Fruit fly (Drosophila melanogaster) whole organism, prepupa: ENCODE data around the gene Cad88C.
A peak's percentile ranks its signal among the peaks of the same experiment; 100 is the strongest.

ENCODE experiments used
- Blimp-1 ChIP-seq: fragments of 200-800 bp; sonication (Bioruptor generic); optimal IDR thresholded peaks from 3 replicates; lab custom pipeline; 2017; ENCODE audit warnings: missing biosample characterization, missing genetic modification characterization, mild to moderate bottlenecking, moderate library complexity, missing genetic modification reagents
- CG10631 ChIP-seq: fragments of 200-800 bp; sonication (Bioruptor generic); optimal IDR thresholded peaks from 2 replicates; lab custom pipeline; 2016; ENCODE audit warnings: missing biosample characterization, missing genetic modification characterization
- CG10669 ChIP-seq: fragments of 200-800 bp; sonication (Bioruptor generic); optimal IDR thresholded peaks from 3 replicates; lab custom pipeline; 2018; ENCODE audit warnings: missing biosample characterization, mild to moderate bottlenecking, missing genetic modification characterization, moderate library complexity
- CG11294 ChIP-seq: fragments of 200-800 bp; sonication (Bioruptor generic); IDR thresholded peaks from 2 replicates; pipeline ENCODE4 v1.3.6; 2022; ENCODE audit warnings: missing biosample characterization, missing genetic modification characterization
- CG11762 ChIP-seq: fragments of 200-800 bp; sonication (Bioruptor generic); optimal IDR thresholded peaks from 3 replicates; lab custom pipeline; 2016; ENCODE audit warnings: missing biosample characterization, missing genetic modification characterization; ENCODE audit not compliant: insufficient read depth
- CG11902 ChIP-seq: fragments of 200-800 bp; sonication (Bioruptor generic); optimal IDR thresholded peaks from 3 replicates; lab custom pipeline; 2016; ENCODE audit warnings: missing biosample characterization, missing genetic modification characterization
- CG15336 ChIP-seq: fragments of 200-800 bp; sonication (Bioruptor generic); IDR thresholded peaks from 2 replicates; pipeline ENCODE4 v1.3.6; 2022; ENCODE audit warnings: missing biosample characterization, missing genetic modification characterization
- CG16779 ChIP-seq: fragments of 200-800 bp; sonication (Bioruptor generic); optimal IDR thresholded peaks from 3 replicates; lab custom pipeline; 2017; ENCODE audit warnings: missing biosample characterization, mild to moderate bottlenecking, missing genetic modification characterization
- CG3032 ChIP-seq: fragments of 200-800 bp; optimal IDR thresholded peaks from 2 replicates; lab custom pipeline; 2019; ENCODE audit warnings: missing biosample characterization, mild to moderate bottlenecking, missing genetic modification characterization, moderate library complexity
- CG31627 ChIP-seq: fragments of 200-800 bp; sonication (Bioruptor generic); optimal IDR thresholded peaks from 3 replicates; lab custom pipeline; 2016; ENCODE audit warnings: missing biosample characterization, missing genetic modification characterization
- CG32006 ChIP-seq: fragments of 200-800 bp; sonication (Bioruptor generic); optimal IDR thresholded peaks from 3 replicates; lab custom pipeline; 2017; ENCODE audit warnings: missing biosample characterization, mild to moderate bottlenecking, missing genetic modification characterization
- CG34406 ChIP-seq: fragments of 200-800 bp; sonication (Bioruptor generic); optimal IDR thresholded peaks from 3 replicates; lab custom pipeline; 2016; ENCODE audit warnings: missing biosample characterization, missing genetic modification characterization
- CG3919 ChIP-seq: fragments of 200-800 bp; sonication (Bioruptor generic); optimal IDR thresholded peaks from 3 replicates; lab custom pipeline; 2016; ENCODE audit warnings: missing biosample characterization, missing genetic modification characterization
- CG6163 ChIP-seq: fragments of 200-800 bp; sonication (Bioruptor generic); IDR thresholded peaks from 3 replicates; pipeline ENCODE4 v1.3.6; 2022; ENCODE audit warnings: missing biosample characterization, missing genetic modification characterization
- CG6276 ChIP-seq: fragments of 200-800 bp; sonication (Bioruptor generic); optimal IDR thresholded peaks from 2 replicates; lab custom pipeline; 2017; ENCODE audit warnings: missing biosample characterization, mild to moderate bottlenecking, missing genetic modification characterization
- CG6792 ChIP-seq: fragments of 200-800 bp; sonication (Bioruptor generic); optimal IDR thresholded peaks from 3 replicates; lab custom pipeline; 2016; ENCODE audit warnings: missing biosample characterization, missing genetic modification characterization
- CG6808 ChIP-seq: fragments of 200-800 bp; sonication (Bioruptor generic); optimal IDR thresholded peaks from 3 replicates; lab custom pipeline; 2017; ENCODE audit warnings: missing biosample characterization, missing genetic modification characterization, mild to moderate bottlenecking, moderate library complexity, missing genetic modification reagents
- CG6854 ChIP-seq: fragments of 200-800 bp; sonication (Bioruptor generic); optimal IDR thresholded peaks from 2 replicates; lab custom pipeline; 2017; ENCODE audit warnings: missing biosample characterization, mild to moderate bottlenecking, missing genetic modification characterization
- CG8119 ChIP-seq: fragments of 200-800 bp; sonication (Bioruptor generic); IDR thresholded peaks from 3 replicates; pipeline ENCODE4 v1.3.6; 2022; ENCODE audit warnings: missing biosample characterization, missing genetic modification characterization
- CG8319 ChIP-seq: fragments of 200-800 bp; sonication (Bioruptor generic); optimal IDR thresholded peaks from 3 replicates; lab custom pipeline; 2016; ENCODE audit warnings: missing biosample characterization, missing genetic modification characterization
- CG8632 ChIP-seq: fragments of 200-800 bp; sonication (Bioruptor generic); optimal IDR thresholded peaks from 3 replicates; lab custom pipeline; 2016; ENCODE audit warnings: missing biosample characterization, missing genetic modification characterization
- CG9139 ChIP-seq: fragments of 200-800 bp; sonication (Bioruptor generic); optimal IDR thresholded peaks from 3 replicates; lab custom pipeline; 2017; ENCODE audit warnings: missing biosample characterization, mild to moderate bottlenecking, missing genetic modification characterization
- Eip75B ChIP-seq: fragments of 200-800 bp; sonication (Bioruptor generic); optimal IDR thresholded peaks from 3 replicates; lab custom pipeline; 2016; ENCODE audit warnings: missing biosample characterization, missing genetic modification characterization
- Eip93F ChIP-seq: fragments of 200-800 bp; sonication (Bioruptor generic); optimal IDR thresholded peaks from 2 replicates; lab custom pipeline; 2016; ENCODE audit warnings: missing biosample characterization, mild to moderate bottlenecking, missing genetic modification characterization
- Gug ChIP-seq: fragments of 200-800 bp; sonication (Bioruptor generic); IDR thresholded peaks from 2 replicates; pipeline ENCODE4 v1.3.6; 2022; ENCODE audit warnings: missing biosample characterization, missing genetic modification characterization
- Hr38 ChIP-seq: sonication (Bioruptor generic); optimal IDR thresholded peaks from 2 replicates; lab custom pipeline; 2016; ENCODE audit warnings: missing biosample characterization, missing genetic modification characterization
- Hr39 ChIP-seq: fragments of 200-800 bp; sonication (Bioruptor generic); optimal IDR thresholded peaks from 2 replicates; lab custom pipeline; 2016; ENCODE audit warnings: missing biosample characterization, missing genetic modification characterization
- Hr4 ChIP-seq: fragments of 200-800 bp; sonication (Bioruptor generic); optimal IDR thresholded peaks from 3 replicates; lab custom pipeline; 2016; ENCODE audit warnings: missing biosample characterization, missing genetic modification characterization
- Lpt ChIP-seq: fragments of 200-800 bp; sonication (Bioruptor generic); optimal IDR thresholded peaks from 3 replicates; lab custom pipeline; 2016; ENCODE audit warnings: missing biosample characterization, missing genetic modification characterization
- OdsH ChIP-seq: fragments of 200-800 bp; sonication (Bioruptor generic); optimal IDR thresholded peaks from 3 replicates; lab custom pipeline; 2016; ENCODE audit warnings: missing biosample characterization, missing genetic modification characterization
- Smox ChIP-seq: fragments of 200-800 bp; sonication (Bioruptor generic); optimal IDR thresholded peaks from 3 replicates; lab custom pipeline; 2016; ENCODE audit warnings: missing biosample characterization, missing genetic modification characterization
- Sox102F ChIP-seq: fragments of 200-800 bp; sonication (Bioruptor generic); optimal IDR thresholded peaks from 2 replicates; lab custom pipeline; 2016; ENCODE audit warnings: missing biosample characterization, mild to moderate bottlenecking, missing genetic modification characterization
- Sox14 ChIP-seq: fragments of 200-800 bp; sonication (Bioruptor generic); optimal IDR thresholded peaks from 3 replicates; lab custom pipeline; 2016; ENCODE audit warnings: missing biosample characterization, missing genetic modification characterization
- Sox15 ChIP-seq: fragments of 200-800 bp; sonication (Bioruptor generic); optimal IDR thresholded peaks from 3 replicates; lab custom pipeline; 2016; ENCODE audit warnings: missing biosample characterization, missing genetic modification characterization
- achi ChIP-seq: fragments of 200-800 bp; sonication (Bioruptor generic); optimal IDR thresholded peaks from 3 replicates; lab custom pipeline; 2016; ENCODE audit warnings: missing biosample characterization, missing genetic modification characterization
- acj6 ChIP-seq: fragments of 200-800 bp; sonication (Bioruptor generic); optimal IDR thresholded peaks from 3 replicates; lab custom pipeline; 2016; ENCODE audit warnings: missing biosample characterization, missing genetic modification characterization
- cyc ChIP-seq: fragments of 200-800 bp; sonication (Bioruptor generic); optimal IDR thresholded peaks from 3 replicates; lab custom pipeline; 2016; ENCODE audit warnings: missing biosample characterization, missing genetic modification characterization
- dac ChIP-seq: fragments of 200-800 bp; sonication (Bioruptor generic); optimal IDR thresholded peaks from 2 replicates; lab custom pipeline; 2017; ENCODE audit warnings: missing biosample characterization, mild to moderate bottlenecking, missing genetic modification characterization
- eg ChIP-seq: fragments of 200-800 bp; sonication (Bioruptor generic); IDR thresholded peaks from 3 replicates; pipeline ENCODE4 v1.3.6; 2022; ENCODE audit warnings: missing biosample characterization, missing genetic modification characterization
- fd59A ChIP-seq: fragments of 200-800 bp; sonication (Bioruptor generic); optimal IDR thresholded peaks from 2 replicates; lab custom pipeline; 2017; ENCODE audit warnings: missing biosample characterization, mild to moderate bottlenecking, missing genetic modification characterization, missing genetic modification reagents
- fd85E ChIP-seq: fragments of 200-800 bp; sonication (Bioruptor generic); optimal IDR thresholded peaks from 3 replicates; lab custom pipeline; 2016; ENCODE audit warnings: missing biosample characterization, missing genetic modification characterization
- fkh ChIP-seq: fragments of 200-800 bp; sonication (Bioruptor generic); optimal IDR thresholded peaks from 3 replicates; lab custom pipeline; 2017; ENCODE audit warnings: missing biosample characterization, mild to moderate bottlenecking, missing genetic modification characterization, moderate library complexity
- lz ChIP-seq: fragments of 200-800 bp; sonication (Bioruptor generic); optimal IDR thresholded peaks from 3 replicates; lab custom pipeline; 2016; ENCODE audit warnings: missing biosample characterization, missing genetic modification characterization
- net ChIP-seq: fragments of 200-800 bp; sonication (Bioruptor generic); optimal IDR thresholded peaks from 3 replicates; lab custom pipeline; 2016; ENCODE audit warnings: missing biosample characterization, missing genetic modification characterization
- salr ChIP-seq, 2 experiments: fragments of 200-800 bp; sonication (Bioruptor generic); optimal IDR thresholded peaks; 3 replicates each; lab custom pipeline; 2016 to 2018; ENCODE audit warnings: missing biosample characterization in 2 of 2, missing genetic modification characterization in 2 of 2, mild to moderate bottlenecking in 1 of 2
- spab ChIP-seq: fragments of 200-800 bp; sonication (Bioruptor generic); optimal IDR thresholded peaks from 2 replicates; lab custom pipeline; 2017; ENCODE audit warnings: missing biosample characterization, mild to moderate bottlenecking, missing genetic modification characterization, missing genetic modification reagents
- svp ChIP-seq: fragments of 200-800 bp; sonication (Bioruptor generic); peaks from one replicate; lab custom pipeline; 2016; ENCODE audit warnings: missing biosample characterization, missing genetic modification characterization
- topi ChIP-seq: fragments of 200-800 bp; sonication (Bioruptor generic); optimal IDR thresholded peaks from 3 replicates; lab custom pipeline; 2016; ENCODE audit warnings: missing biosample characterization, missing genetic modification characterization
- vri ChIP-seq: fragments of 200-800 bp; sonication (Bioruptor generic); optimal IDR thresholded peaks from 3 replicates; lab custom pipeline; 2016; ENCODE audit warnings: missing biosample characterization, mild to moderate bottlenecking, missing genetic modification characterization

Gene Cad88C

DNA sequence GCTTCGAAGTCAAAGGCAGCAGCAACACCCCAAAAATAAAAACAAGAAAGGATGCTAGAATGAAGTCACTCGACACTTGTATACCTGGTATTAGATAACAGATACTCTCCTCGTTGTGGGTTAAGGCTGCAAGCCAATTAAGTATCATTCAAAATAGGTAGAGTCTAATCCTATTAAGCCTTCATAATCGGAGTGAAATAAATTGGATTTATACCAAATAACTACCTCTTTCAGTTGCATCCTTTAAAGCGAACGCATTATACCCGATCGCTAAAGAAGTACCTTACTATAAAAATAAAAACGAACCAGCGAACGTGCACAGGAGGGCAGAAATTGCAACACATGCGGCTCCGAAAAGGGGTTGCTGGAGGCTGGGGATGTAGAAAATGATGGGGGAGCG is 7.7 kb upstream of the Cad88C start (continued):
- TF ChIP-seq salr (GFP tag; optimal IDR thresholded peaks at IDR 0.05; lab: Kevin White, UChicago) = peak in 1 of 2 experiments; percentile 10
- no peak for TF ChIP-seq cyc
- no peak for TF ChIP-seq vri (GFP tag; lab: Kevin White, UChicago)
- peak; percentile 15 for TF ChIP-seq OdsH (GFP tag; lab: Kevin White, UChicago)
- TF ChIP-seq acj6 = peak; percentile 20
- peak; percentile 1 for TF ChIP-seq fd59A
- peak; percentile 43; the same call in 1 of the 3 replicates for TF ChIP-seq CG6163 (GFP tag; lab: Robert Waterston, UW)
- peak; percentile 25 for TF ChIP-seq CG10669 (GFP tag; lab: Kevin White, UChicago)
- TF ChIP-seq Smox (GFP tag; lab: Kevin White, UChicago) = no peak
- TF ChIP-seq Lpt (GFP tag; lab: Kevin White, UChicago) = no peak
- TF ChIP-seq Hr39 = peak; percentile 8
- no peak for TF ChIP-seq fd85E (GFP tag; lab: Kevin White, UChicago)
- TF ChIP-seq net = peak; percentile 8
- TF ChIP-seq Hr4 (GFP tag; lab: Kevin White, UChicago) = no peak

dm6 chr3R:14624088-14624619 is 6.1 kb upstream of the Cad88C start:
- peak; percentile 89 for TF ChIP-seq Hr4 (GFP tag; lab: Kevin White, UChicago)
- peak; percentile 71 for TF ChIP-seq CG9139 (GFP tag; lab: Kevin White, UChicago)
- peak; percentile 92 for TF ChIP-seq Sox14 (GFP tag; lab: Kevin White, UChicago)
- peak; percentile 89 for TF ChIP-seq net
- TF ChIP-seq CG11294 (GFP tag; lab: Robert Waterston, UW) = 0 out of 2 replicates have a peak, but pooled peaks have one; percentile 24
- TF ChIP-seq CG11762 = peak; percentile 69
- peak; percentile 85 for TF ChIP-seq CG10669 (GFP tag; lab: Kevin White, UChicago)
- peak; percentile 69 for TF ChIP-seq Gug (GFP tag; lab: Robert Waterston, UW)
- TF ChIP-seq CG15336 (GFP tag; lab: Robert Waterston, UW) = peak; percentile 87
- peak; percentile 74; the same call in 2 of the 3 replicates for TF ChIP-seq CG6163 (GFP tag; lab: Robert Waterston, UW)
- TF ChIP-seq svp (GFP tag; lab: Kevin White, UChicago) = peak; percentile 89
- TF ChIP-seq Sox102F (GFP tag; lab: Kevin White, UChicago) = peak; percentile 88
- TF ChIP-seq CG6276 (GFP tag; lab: Kevin White, UChicago) = peak; percentile 84
- peak; percentile 89 for TF ChIP-seq acj6
- TF ChIP-seq CG34406 (GFP tag; lab: Kevin White, UChicago) = peak; percentile 84
- TF ChIP-seq CG6854 (GFP tag; lab: Kevin White, UChicago) = peak; percentile 44
- TF ChIP-seq CG8632 (GFP tag; lab: Kevin White, UChicago) = peak; percentile 84
- TF ChIP-seq fkh (GFP tag; lab: Kevin White, UChicago) = no peak
- peak; percentile 79 for TF ChIP-seq vri (GFP tag; lab: Kevin White, UChicago)
- peak; percentile 4 for TF ChIP-seq Blimp-1 (GFP tag; lab: Kevin White, UChicago)
- TF ChIP-seq Hr38 = no peak
- peak; percentile 77 for TF ChIP-seq CG16779 (tag; lab: Kevin White, UChicago)
- TF ChIP-seq Hr39 = peak; percentile 80
- TF ChIP-seq spab (GFP tag; lab: Kevin White, UChicago) = peak; percentile 86
- peak; percentile 92 for TF ChIP-seq CG8119 (GFP tag; lab: Robert Waterston, UW)
- peak; percentile 66 for TF ChIP-seq CG11902 (GFP tag; lab: Kevin White, UChicago)
- TF ChIP-seq Eip93F (GFP tag; lab: Kevin White, UChicago) = no peak
- TF ChIP-seq CG6808 (GFP tag; lab: Kevin White, UChicago) = peak; percentile 80
- TF ChIP-seq CG10631 (GFP tag; lab: Kevin White, UChicago) = peak; percentile 91
- TF ChIP-seq CG3919 = peak; percentile 83
- TF ChIP-seq Sox15 (GFP tag; lab: Kevin White, UChicago) = peak; percentile 73
- peak; percentile 85 for TF ChIP-seq topi (GFP tag; lab: Kevin White, UChicago)
- TF ChIP-seq CG8319 (GFP tag; lab: Kevin White, UChicago) = peak; percentile 69
- peak; percentile 91 for TF ChIP-seq CG32006
- TF ChIP-seq Eip75B (GFP tag; lab: Kevin White, UChicago) = peak; percentile 90
- TF ChIP-seq CG6792 (GFP tag; lab: Kevin White, UChicago) = peak; percentile 81
- peak; percentile 80 for TF ChIP-seq CG31627 (GFP tag; lab: Kevin White, UChicago)
- peak; percentile 90 for TF ChIP-seq achi
- peak; percentile 86 for TF ChIP-seq CG3032 (tag; lab: Kevin White, UChicago)
- TF ChIP-seq dac = peak; percentile 80
- TF ChIP-seq fd59A = peak; percentile 86
- peak; percentile 84 for TF ChIP-seq lz
- TF ChIP-seq eg (GFP tag; lab: Robert Waterston, UW) = peak; percentile 77
